Fruit fly (Drosophila melanogaster) Kc167 (cell line): ENCODE measurements around the gene hzg.

ENCODE experiments used
- Myc ChIP-seq: fragments of >200 bp; optimal IDR thresholded peaks from 2 replicates; lab custom pipeline; 2017; ENCODE audit warnings: missing external identifiers
- Sin3A ChIP-seq: fragments of >200 bp; optimal IDR thresholded peaks from 2 replicates; lab custom pipeline; 2018; ENCODE audit warnings: missing external identifiers
- h ChIP-seq: fragments of >200 bp; optimal IDR thresholded peaks from 3 replicates; lab custom pipeline; 2018; ENCODE audit warnings: missing external identifiers
- psq ChIP-seq: fragments of >200 bp; optimal IDR thresholded peaks from 2 replicates; lab custom pipeline; 2017; ENCODE audit warnings: missing external identifiers
- ttk ChIP-seq: sonication (Bioruptor generic); optimal IDR thresholded peaks from 2 replicates; lab custom pipeline; 2017; ENCODE audit warnings: missing external identifiers

dm6 chr3L:16023020-16023648 is 18.6 kb upstream of the hzg start, which contains the start of gene Notum:
- no peak for TF ChIP-seq psq
- TF ChIP-seq h (lab: Kevin White, UChicago), result no peak
- no peak for TF ChIP-seq ttk
- no peak for TF ChIP-seq Myc (lab: Kevin White, UChicago)
- no peak for TF ChIP-seq Sin3A (lab: Kevin White, UChicago)
